Fruit fly (Drosophila melanogaster): ENCODE data around the gene kug.
A peak's percentile ranks its signal among the peaks of the same experiment; 100 is the strongest.

Gene kug

dm6 chr3L:20000878-20001640 is 4.0 kb upstream of the kug start:
- TF ChIP-seq CG1792 (GFP tag; optimal IDR thresholded peaks at IDR 0.05) (no peak), CG9437 (GFP tag; optimal IDR thresholded peaks at IDR 0.05) (no peak), Atf3 (GFP tag; optimal IDR thresholded peaks at IDR 0.05) (no peak), CG4820 (GFP tag; optimal IDR thresholded peaks at IDR 0.05) (no peak), PHDP (tag; optimal IDR thresholded peaks at IDR 0.05) (no peak), HmgZ (tag; optimal IDR thresholded peaks at IDR 0.05) (no peak), zen2 (GFP tag; IDR thresholded peaks at IDR 0.05; ENCODE audit: partially characterized antibody) (no peak), dm (GFP tag; optimal IDR thresholded peaks at IDR 0.05) (no peak), en (GFP tag; optimal IDR thresholded peaks at IDR 0.05) (no peak), CG4617 (GFP tag; optimal IDR thresholded peaks at IDR 0.05; ENCODE audit: borderline replicate concordance) (peak; percentile 62), CG32772 (GFP tag; IDR thresholded peaks at IDR 0.05) (no peak), MESR4 (GFP tag; optimal IDR thresholded peaks at IDR 0.05) (peak; percentile 89), stwl (tag; optimal IDR thresholded peaks at IDR 0.05) (peak; percentile 37), ATbp (GFP tag; optimal IDR thresholded peaks at IDR 0.05) (no peak), vvl (GFP tag; IDR thresholded peaks at IDR 0.05) (peak; percentile 18; the same call in 1 of the 2 replicates), ase (GFP tag; IDR thresholded peaks at IDR 0.05) (no peak), scrt (GFP tag; optimal IDR thresholded peaks at IDR 0.05) (no peak), Scr (GFP tag; IDR thresholded peaks at IDR 0.05; ENCODE audit: partially characterized antibody) (0 out of 2 replicates have a peak, but pooled peaks have one; percentile 13), CG15601 (tag; optimal IDR thresholded peaks at IDR 0.05) (no peak), bigmax (GFP tag; optimal IDR thresholded peaks at IDR 0.05) (no peak), Ada2b (GFP tag; IDR thresholded peaks at IDR 0.05) (no peak), sna (GFP tag; IDR thresholded peaks at IDR 0.05; ENCODE audit: partially characterized antibody) (no peak), HHEX (GFP tag; optimal IDR thresholded peaks at IDR 0.05) (no peak), Deaf1 (tag; optimal IDR thresholded peaks at IDR 0.05) (no peak), CG8388 (GFP tag; optimal IDR thresholded peaks at IDR 0.05) (no peak), Dfd (GFP tag; optimal IDR thresholded peaks at IDR 0.05) (no peak), Dref (GFP tag; IDR thresholded peaks at IDR 0.05) (peak; percentile 66), HLHmδ (GFP tag; optimal IDR thresholded peaks at IDR 0.05) (no peak), grn (GFP tag; optimal IDR thresholded peaks at IDR 0.05) (no peak), jigr1 (GFP tag; IDR thresholded peaks at IDR 0.05) (peak; percentile 49; the same call in 1 of the 3 replicates), Dip2 (GFP tag; IDR thresholded peaks at IDR 0.05) (no peak), tna (GFP tag; IDR thresholded peaks at IDR 0.05; ENCODE audit: partially characterized antibody) (no peak), MBD-R2 (GFP tag; IDR thresholded peaks at IDR 0.05) (peak; percentile 38; the same call in 1 of the 2 replicates), Hmr (GFP tag; optimal IDR thresholded peaks at IDR 0.05) (no peak), pan (optimal IDR thresholded peaks at IDR 0.05) (no peak), pan (GFP tag; optimal IDR thresholded peaks at IDR 0.05 in 1 of 2, IDR thresholded peaks at IDR 0.05 in 1 of 2) (no peak), Jarid2 (GFP tag; optimal IDR thresholded peaks at IDR 0.05) (no peak), Sry-δ (GFP tag; optimal IDR thresholded peaks at IDR 0.05) (peak; percentile 23), Hand (GFP tag; optimal IDR thresholded peaks at IDR 0.05) (no peak), prd (optimal IDR thresholded peaks at IDR 0.05) (no peak), prd (GFP tag; IDR thresholded peaks at IDR 0.05) (no peak), kni (GFP tag; optimal IDR thresholded peaks at IDR 0.05) (no peak), pfk (GFP tag; optimal IDR thresholded peaks at IDR 0.05) (peak; percentile 97), CG8924 (tag; optimal IDR thresholded peaks at IDR 0.05) (no peak), CG17802 (tag; optimal IDR thresholded peaks at IDR 0.05) (peak; percentile 58), wor (GFP tag; IDR thresholded peaks at IDR 0.05) (no peak), CG4282 (GFP tag; optimal IDR thresholded peaks at IDR 0.05) (no peak), B-H2 (GFP tag; optimal IDR thresholded peaks at IDR 0.05) (no peak), Blimp-1 (GFP tag; optimal IDR thresholded peaks at IDR 0.05) (no peak)

Data from whole organism, embryonic.